Fruit fly (Drosophila melanogaster) ovary, adult (tissue): ENCODE measurements around the gene IntS12.

ENCODE experiments used
- CG17801 ChIP-seq: fragments of 200-800 bp; optimal IDR thresholded peaks from 2 replicates; lab custom pipeline; 2019; ENCODE audit warnings: missing biosample characterization, mild to moderate bottlenecking, missing genetic modification characterization, moderate library complexity; ENCODE audit not compliant: partially characterized antibody

IntS12 gene

dm6 chr3R:26876851-26877250 lies 13.7 kb downstream of the IntS12 start:
- no peak for TF ChIP-seq CG17801 (GFP tag; lab: Kevin White, UChicago)

dm6 chr3R:26881121-26881895 lies 18.1 kb downstream of the IntS12 start, which contains the start of the genes ro and T48:
Gene ro, minus strand, starts transcription at chr3R:26881171.
Gene T48, plus strand, starts transcription at chr3R:26881734.
- TF ChIP-seq CG17801 (GFP tag; lab: Kevin White, UChicago) = peak; percentile 53

- no peak for TF ChIP-seq CG17801 (GFP tag; lab: Kevin White, UChicago)
Measured at dm6 chr3R:26882230-26883014, 19.2 kb downstream of the IntS12 start.

- no peak for TF ChIP-seq CG17801 (GFP tag; lab: Kevin White, UChicago)
Measured at dm6 chr3R:26883015-26883292, 19.8 kb downstream of the IntS12 start.

dm6 chr3R:26885192-26885591 lies 22.0 kb downstream of the IntS12 start:
- TF ChIP-seq CG17801 (GFP tag; lab: Kevin White, UChicago) = no peak

dm6 chr3R:26886283-26886689 lies 23.1 kb downstream of the IntS12 start:
- peak; percentile 55 for TF ChIP-seq CG17801 (GFP tag; lab: Kevin White, UChicago)

- no peak for TF ChIP-seq CG17801 (GFP tag; lab: Kevin White, UChicago)
Measured at dm6 chr3R:26887155-26887554, 24.0 kb downstream of the IntS12 start.

dm6 chr3R:26888086-26888724 lies 25.0 kb downstream of the IntS12 start:
- no peak for TF ChIP-seq CG17801 (GFP tag; lab: Kevin White, UChicago)

- no peak for TF ChIP-seq CG17801 (GFP tag; lab: Kevin White, UChicago)
Measured at dm6 chr3R:26890088-26890487, 26.9 kb downstream of the IntS12 start.

- TF ChIP-seq CG17801 (GFP tag; lab: Kevin White, UChicago) = no peak
Measured at dm6 chr3R:26890499-26890898, 27.3 kb downstream of the IntS12 start.

- no peak for TF ChIP-seq CG17801 (GFP tag; lab: Kevin White, UChicago)
Measured at dm6 chr3R:26892764-26893163, 29.6 kb downstream of the IntS12 start.

- TF ChIP-seq CG17801 (GFP tag; lab: Kevin White, UChicago) = no peak
Measured at dm6 chr3R:26893621-26894316, 30.6 kb downstream of the IntS12 start.

- no peak for TF ChIP-seq CG17801 (GFP tag; lab: Kevin White, UChicago)
Measured at dm6 chr3R:26896260-26896659, 33.1 kb downstream of the IntS12 start.

dm6 chr3R:26897302-26897701 lies 34.1 kb downstream of the IntS12 start:
- TF ChIP-seq CG17801 (GFP tag; lab: Kevin White, UChicago) = no peak

- TF ChIP-seq CG17801 (GFP tag; lab: Kevin White, UChicago) = no peak
Measured at dm6 chr3R:26899982-26900381, 36.8 kb downstream of the IntS12 start.
